Worm (Caenorhabditis elegans) whole organism, L4 larva: ENCODE results near the gene F38B6.2.

Source experiments
- F26F4.8 ChIP-seq: fragments of 200-800 bp; sonication (Bioruptor generic); conservative IDR thresholded peaks from 2 replicates; pipeline ENCODE4 v1.3.6; 2022; ENCODE audit warnings: missing genetic modification characterization, missing compliant biosample characterization
- aha-1 ChIP-seq: fragments of 150-350 bp; peaks from one replicate; lab custom pipeline; 2014; ENCODE audit warnings: missing biosample characterization, missing genetic modification characterization
- ceh-20 ChIP-seq: fragments of 200-800 bp; sonication (Bioruptor generic); IDR thresholded peaks from 2 replicates; pipeline ENCODE4 v1.3.6; 2022; ENCODE audit warnings: missing genetic modification reagents, missing genetic modification characterization, missing compliant biosample characterization
- ceh-44 ChIP-seq: fragments of 200-800 bp; sonication (Bioruptor generic); IDR thresholded peaks from 2 replicates; pipeline ENCODE4 v1.3.6; 2022; ENCODE audit warnings: missing genetic modification reagents, missing genetic modification characterization, missing compliant biosample characterization
- cey-2 ChIP-seq: sonication (generic microtip); optimal IDR thresholded peaks from 3 replicates; lab custom pipeline; 2017; ENCODE audit warnings: missing genetic modification characterization, mild to moderate bottlenecking, missing compliant biosample characterization, antibody characterized with exemption, borderline replicate concordance; ENCODE audit not compliant: insufficient read depth
- daf-12 ChIP-seq: fragments of 150-350 bp; optimal IDR thresholded peaks from 2 replicates; lab custom pipeline; 2014; ENCODE audit warnings: missing biosample characterization, missing genetic modification reagents, missing genetic modification characterization
- daf-16 ChIP-seq, 3 experiments: sonication (generic microtip); optimal IDR thresholded peaks; 2 replicates each; lab custom pipeline; 2016 to 2017; ENCODE audit warnings: missing genetic modification characterization in 3 of 3, missing genetic modification reagents in 3 of 3, mild to moderate bottlenecking in 2 of 3, missing compliant biosample characterization in 2 of 3, missing biosample characterization in 1 of 3, moderate library complexity in 1 of 3
- daf-8 ChIP-seq: fragments of 200-800 bp; sonication (Bioruptor generic); IDR thresholded peaks from 2 replicates; pipeline ENCODE4 v1.3.6; 2022; ENCODE audit warnings: missing genetic modification characterization, missing compliant biosample characterization
- dmd-6 ChIP-seq: fragments of 200-800 bp; sonication (Bioruptor generic); IDR thresholded peaks from 2 replicates; pipeline ENCODE4 v1.3.6; 2022; ENCODE audit warnings: missing genetic modification reagents, missing genetic modification characterization, missing compliant biosample characterization
- dmd-8 ChIP-seq: fragments of 200-800 bp; sonication (Bioruptor generic); IDR thresholded peaks from 2 replicates; pipeline ENCODE4 v1.3.6; 2022; ENCODE audit warnings: missing genetic modification characterization, missing compliant biosample characterization
- dve-1 ChIP-seq: sonication (generic microtip); optimal IDR thresholded peaks from 2 replicates; lab custom pipeline; 2017; ENCODE audit warnings: antibody characterized with exemption, mild to moderate bottlenecking, missing genetic modification characterization, missing compliant biosample characterization; ENCODE audit not compliant: insufficient read depth
- egl-43 ChIP-seq: fragments of 200-800 bp; sonication (Bioruptor generic); IDR thresholded peaks from 2 replicates; pipeline ENCODE4 v1.3.6; 2022; ENCODE audit warnings: missing genetic modification reagents, missing genetic modification characterization, missing compliant biosample characterization
- gei-8 ChIP-seq: fragments of 200-800 bp; sonication (Bioruptor generic); optimal IDR thresholded peaks from 2 replicates; lab custom pipeline; 2018; ENCODE audit warnings: mild to moderate bottlenecking, missing genetic modification characterization, missing compliant biosample characterization
- hif-1 ChIP-seq, 2 experiments: sonication (generic microtip); optimal IDR thresholded peaks; 2 replicates each; lab custom pipeline; 2016 to 2017; ENCODE audit warnings: missing compliant biosample characterization in 2 of 2, missing genetic modification characterization in 2 of 2, missing genetic modification reagents in 2 of 2, missing genotype in 2 of 2, mild to moderate bottlenecking in 1 of 2
- hlh-11 ChIP-seq: fragments of 200-800 bp; sonication (Bioruptor generic); optimal IDR thresholded peaks from 2 replicates; lab custom pipeline; 2018; ENCODE audit warnings: mild to moderate bottlenecking, missing genetic modification characterization, missing compliant biosample characterization
- hlh-30 ChIP-seq: sonication (generic microtip); optimal IDR thresholded peaks from 2 replicates; lab custom pipeline; 2017; ENCODE audit warnings: antibody characterized with exemption, mild to moderate bottlenecking, missing genetic modification characterization, missing compliant biosample characterization; ENCODE audit not compliant: insufficient read depth
- lin-1 ChIP-seq: fragments of 200-800 bp; sonication (Bioruptor generic); IDR thresholded peaks from 2 replicates; pipeline ENCODE4 v1.3.6; 2022; ENCODE audit warnings: missing genetic modification reagents, missing genetic modification characterization, missing compliant biosample characterization
- lin-13 ChIP-seq: fragments of 150-350 bp; optimal IDR thresholded peaks from 2 replicates; lab custom pipeline; 2014; ENCODE audit warnings: missing biosample characterization, missing genetic modification reagents, missing genetic modification characterization
- lsy-2 ChIP-seq, 2 experiments: fragments of 150-350 bp in 1 of 2; sonication (generic microtip) in 1 of 2; optimal IDR thresholded peaks; 2 replicates each; lab custom pipeline; 2014 to 2017; ENCODE audit warnings: missing biosample characterization in 2 of 2, missing genetic modification characterization in 2 of 2
- mdl-1 ChIP-seq, 2 experiments: fragments of 150-350 bp in 1 of 2; sonication (generic microtip) in 1 of 2; optimal IDR thresholded peaks; 2 replicates each; lab custom pipeline; 2014 to 2017; ENCODE audit warnings: missing biosample characterization in 2 of 2, missing genetic modification characterization in 2 of 2
- mdt-29 ChIP-seq: fragments of 200-800 bp; sonication (Bioruptor generic); IDR thresholded peaks from 2 replicates; pipeline ENCODE4 v1.3.6; 2022; ENCODE audit warnings: missing genetic modification reagents, missing genetic modification characterization, missing compliant biosample characterization
- mxl-2 ChIP-seq: fragments of 200-800 bp; sonication (Bioruptor generic); conservative IDR thresholded peaks from 2 replicates; pipeline ENCODE4 v1.3.6; 2022; ENCODE audit warnings: missing genetic modification reagents, missing genetic modification characterization, missing compliant biosample characterization
- nhr-11 ChIP-seq: fragments of 150-350 bp; optimal IDR thresholded peaks from 2 replicates; lab custom pipeline; 2014; ENCODE audit warnings: missing biosample characterization, missing genetic modification characterization
- nhr-25 ChIP-seq: sonication (generic microtip); optimal IDR thresholded peaks from 2 replicates; lab custom pipeline; 2017; ENCODE audit warnings: missing genetic modification characterization, mild to moderate bottlenecking, missing compliant biosample characterization, antibody characterized with exemption, moderate library complexity, borderline replicate concordance; ENCODE audit not compliant: insufficient read depth
- nhr-28 ChIP-seq: fragments of 150-350 bp; optimal IDR thresholded peaks from 2 replicates; lab custom pipeline; 2014; ENCODE audit warnings: missing biosample characterization, missing genetic modification characterization
- nhr-42 ChIP-seq: fragments of 200-800 bp; sonication (Bioruptor generic); IDR thresholded peaks from 2 replicates; pipeline ENCODE4 v1.3.6; 2022; ENCODE audit warnings: missing genetic modification characterization, missing compliant biosample characterization
- nhr-77 ChIP-seq: fragments of 150-350 bp; optimal IDR thresholded peaks from 2 replicates; lab custom pipeline; 2014; ENCODE audit warnings: missing biosample characterization, missing genetic modification characterization
- php-3 ChIP-seq: fragments of 200-800 bp; sonication (Bioruptor generic); IDR thresholded peaks from 2 replicates; pipeline ENCODE4 v1.3.6; 2022; ENCODE audit warnings: missing genetic modification reagents, missing genetic modification characterization, missing compliant biosample characterization
- pqm-1 ChIP-seq: sonication (generic microtip); optimal IDR thresholded peaks from 2 replicates; lab custom pipeline; 2017; ENCODE audit warnings: missing biosample characterization, missing genetic modification characterization
- rbr-2 ChIP-seq: sonication (generic microtip); optimal IDR thresholded peaks from 2 replicates; lab custom pipeline; 2016; ENCODE audit warnings: missing genotype, missing genetic modification characterization, missing compliant biosample characterization
- saeg-2 ChIP-seq: fragments of 200-800 bp; sonication (Bioruptor generic); IDR thresholded peaks from 2 replicates; pipeline ENCODE4 v1.3.6; 2022; ENCODE audit warnings: missing genetic modification reagents, missing genetic modification characterization, missing compliant biosample characterization
- skn-1 ChIP-seq: fragments of 150-350 bp; optimal IDR thresholded peaks from 2 replicates; lab custom pipeline; 2014; ENCODE audit warnings: missing biosample characterization, missing genetic modification characterization
- tra-1 ChIP-seq: fragments of 200-800 bp; sonication (Bioruptor generic); IDR thresholded peaks from 2 replicates; pipeline ENCODE4 v1.3.6; 2022; ENCODE audit warnings: missing genetic modification reagents, missing genetic modification characterization, missing compliant biosample characterization
- unc-62 ChIP-seq, 3 experiments: fragments of 150-350 bp in 1 of 3; sonication (generic microtip); optimal IDR thresholded peaks in 2 of 3; peaks in 1 of 3; 1 replicate in 1 of 3; 2 replicates in 2 of 3; lab custom pipeline; 2014 to 2017; ENCODE audit warnings: missing biosample characterization in 3 of 3, missing genetic modification characterization in 3 of 3, missing genetic modification reagents in 3 of 3, missing genotype in 1 of 3
- vab-7 ChIP-seq: fragments of 200-800 bp; sonication (Bioruptor generic); IDR thresholded peaks from 2 replicates; pipeline ENCODE4 v1.3.6; 2022; ENCODE audit warnings: missing genetic modification reagents, missing genetic modification characterization, missing compliant biosample characterization
- zfp-3 ChIP-seq: fragments of 200-800 bp; sonication (Bioruptor generic); conservative IDR thresholded peaks from 2 replicates; pipeline ENCODE4 v1.3.6; 2022; ENCODE audit warnings: missing genetic modification reagents, missing genetic modification characterization, missing compliant biosample characterization

F38B6.2 gene

ce11 chrX:6740282-6740982 is 42.1 kb downstream of the F38B6.2 start (continued):
- TF ChIP-seq hif-1 (tag; optimal IDR thresholded peaks at IDR 0.05; lab: Kevin White, UChicago): peak in 1 of 2 experiments; percentile 78
- TF ChIP-seq tra-1 (GFP tag; lab: Robert Waterston, UW): no peak
- TF ChIP-seq rbr-2: peak; percentile 41

DNA sequence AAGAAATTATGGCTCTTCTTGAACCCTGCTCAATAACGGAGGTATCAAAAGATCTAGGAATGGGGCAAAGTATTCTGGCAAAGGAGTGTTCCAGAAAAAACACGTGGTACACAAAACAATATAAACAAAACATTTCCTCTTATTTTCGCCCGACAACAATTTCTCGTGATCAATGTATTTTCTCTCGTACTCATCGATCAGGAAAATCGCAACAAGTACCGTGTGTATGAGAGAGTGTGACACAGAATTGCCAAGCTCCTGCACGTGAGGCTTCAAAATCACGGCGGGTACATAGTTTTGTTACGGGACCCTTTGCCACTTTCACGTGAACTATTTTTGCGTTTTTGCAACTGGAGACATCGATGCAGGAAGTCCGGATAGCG is 42.6 kb downstream of the F38B6.2 start:
- no peak; the same call in 1 of the 2 replicates for TF ChIP-seq dmd-6 (GFP tag; lab: Robert Waterston, UW)
- TF ChIP-seq nhr-42: no peak
- TF ChIP-seq gei-8 (GFP tag; lab: Kevin White, UChicago): no peak
- TF ChIP-seq daf-12: no peak
- TF ChIP-seq unc-62 (GFP tag; optimal IDR thresholded peaks at IDR 0.05 in 1 of 2; lab: Kevin White, UChicago): peak in 1 of 2 experiments; percentile 96
- TF ChIP-seq unc-62 (tag; optimal IDR thresholded peaks at IDR 0.05; lab: Kevin White, UChicago): no peak
- peak; percentile 4; the same call in 1 of the 2 replicates for TF ChIP-seq egl-43 (GFP tag; lab: Robert Waterston, UW)
- TF ChIP-seq nhr-28 (tag; lab: Kevin White, UChicago): peak; percentile 21
- 0 out of 2 replicates have a peak, but pooled peaks have one; percentile 37 for TF ChIP-seq saeg-2 (GFP tag; lab: Robert Waterston, UW)
- no peak for TF ChIP-seq ceh-44
- peak; percentile 71 for TF ChIP-seq hlh-11 (tag; lab: Kevin White, UChicago)
- no peak for TF ChIP-seq cey-2 (tag; lab: Kevin White, UChicago)
- TF ChIP-seq hif-1 (tag; optimal IDR thresholded peaks at IDR 0.05; lab: Kevin White, UChicago): peak in 1 of 2 experiments; percentile 29
- TF ChIP-seq mdl-1 (tag; optimal IDR thresholded peaks at IDR 0.05; lab: Kevin White, UChicago): peak in 1 of 2 experiments; percentile 42
- no peak for TF ChIP-seq F26F4.8 (GFP tag; lab: Robert Waterston, UW)
- TF ChIP-seq daf-16 (GFP tag; optimal IDR thresholded peaks at IDR 0.05; lab: Kevin White, UChicago): peak in 1 of 2 experiments; percentile 91
- no peak for TF ChIP-seq daf-16 (tag; optimal IDR thresholded peaks at IDR 0.05; lab: Kevin White, UChicago)
- peak; percentile 90 for TF ChIP-seq hlh-30
- TF ChIP-seq daf-8: no peak
- peak; percentile 71 for TF ChIP-seq nhr-11 (tag; lab: Kevin White, UChicago)
- TF ChIP-seq mdt-29 (GFP tag; lab: Robert Waterston, UW): peak; percentile 48

DNA sequence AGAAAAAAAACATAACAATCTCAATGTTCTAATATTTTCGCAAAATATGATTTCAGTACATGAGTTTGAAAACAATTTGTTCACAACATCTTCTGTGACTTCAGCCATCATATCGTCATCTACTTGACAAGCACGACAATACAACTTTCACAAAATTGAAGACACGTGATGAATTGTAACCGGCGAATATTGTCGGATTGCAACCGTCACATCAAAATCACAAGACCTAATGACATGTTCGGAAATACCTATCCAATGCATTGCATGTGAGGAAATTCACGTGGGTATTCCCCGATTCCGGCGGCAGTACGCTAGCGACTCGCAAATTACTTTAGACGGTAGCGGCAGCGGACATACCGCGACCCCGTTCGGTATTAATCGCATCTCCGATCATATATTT is 43.2 kb downstream of the F38B6.2 start:
- TF ChIP-seq lsy-2 (tag; optimal IDR thresholded peaks at IDR 0.05; lab: Kevin White, UChicago) (peak in 1 of 2 experiments; percentile 51), aha-1 (tag; lab: Kevin White, UChicago) (peak; percentile 89), nhr-28 (tag; lab: Kevin White, UChicago) (peak; percentile 57), dmd-6 (GFP tag; lab: Robert Waterston, UW) (peak; percentile 96), lin-1 (GFP tag; lab: Robert Waterston, UW) (no peak; the same call in 1 of the 2 replicates), skn-1 (no peak), ceh-20 (peak; percentile 34), mdl-1 (tag; optimal IDR thresholded peaks at IDR 0.05; lab: Kevin White, UChicago) (peak in 1 of 2 experiments; percentile 70), pqm-1 (tag; lab: Kevin White, UChicago) (no peak), saeg-2 (GFP tag; lab: Robert Waterston, UW) (0 out of 2 replicates have a peak, but pooled peaks have one; percentile 7), zfp-3 (peak; percentile 54; the same call in 1 of the 2 replicates), nhr-77 (tag; lab: Kevin White, UChicago) (peak; percentile 36), vab-7 (GFP tag; lab: Robert Waterston, UW) (no peak), dve-1 (tag; lab: Kevin White, UChicago) (peak; percentile 75), unc-62 (GFP tag; optimal IDR thresholded peaks at IDR 0.05 in 1 of 2; lab: Kevin White, UChicago) (peak in 1 of 2 experiments; percentile 100), unc-62 (tag; optimal IDR thresholded peaks at IDR 0.05; lab: Kevin White, UChicago) (no peak), hlh-30 (peak; percentile 92), mxl-2 (GFP tag; lab: Robert Waterston, UW) (peak; percentile 96), lin-13 (GFP tag; lab: Kevin White, UChicago) (peak; percentile 2), dmd-8 (GFP tag; lab: Robert Waterston, UW) (no peak), daf-16 (GFP tag; optimal IDR thresholded peaks at IDR 0.05; lab: Kevin White, UChicago) (no peak), daf-16 (tag; optimal IDR thresholded peaks at IDR 0.05; lab: Kevin White, UChicago) (peak; percentile 45), nhr-25 (tag; lab: Kevin White, UChicago) (peak; percentile 43), php-3 (GFP tag; lab: Robert Waterston, UW) (peak; percentile 68; the same call in 1 of the 2 replicates), tra-1 (GFP tag; lab: Robert Waterston, UW) (peak; percentile 69), mdt-29 (GFP tag; lab: Robert Waterston, UW) (peak; percentile 67)
